Fruit fly (Drosophila melanogaster) whole organism, prepupa: ENCODE measurements around the gene CG34247.

Experiments used
- CG6163 ChIP-seq: fragments of 200-800 bp; sonication (Bioruptor generic); IDR thresholded peaks from 3 replicates; pipeline ENCODE4 v1.3.6; 2022; ENCODE audit warnings: missing biosample characterization, missing genetic modification characterization
- pdm3 ChIP-seq: fragments of 200-800 bp; sonication (Bioruptor generic); optimal IDR thresholded peaks from 3 replicates; lab custom pipeline; 2016; ENCODE audit warnings: missing biosample characterization, missing genetic modification characterization
- spab ChIP-seq: fragments of 200-800 bp; sonication (Bioruptor generic); optimal IDR thresholded peaks from 2 replicates; lab custom pipeline; 2017; ENCODE audit warnings: missing biosample characterization, mild to moderate bottlenecking, missing genetic modification characterization, missing genetic modification reagents
- vri ChIP-seq: fragments of 200-800 bp; sonication (Bioruptor generic); optimal IDR thresholded peaks from 3 replicates; lab custom pipeline; 2016; ENCODE audit warnings: missing biosample characterization, mild to moderate bottlenecking, missing genetic modification characterization

DNA sequence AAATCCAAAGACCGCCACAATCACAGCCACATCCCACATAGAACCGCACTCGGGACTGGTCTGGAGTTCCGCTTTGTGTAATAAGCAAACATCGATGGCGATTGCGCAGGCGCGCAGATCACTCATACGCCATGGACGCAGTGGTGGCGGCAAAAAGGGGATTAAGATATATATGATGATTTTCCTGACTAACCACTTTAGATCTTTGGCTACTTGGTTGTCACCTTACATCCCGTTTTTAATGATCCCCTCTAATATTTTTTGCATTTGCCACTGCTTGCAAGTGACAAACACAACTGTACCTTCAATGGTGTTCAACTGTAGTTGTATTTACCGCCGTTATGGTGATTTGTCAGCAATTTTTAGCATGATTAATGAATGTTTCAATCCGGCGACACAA, 48.6 kb upstream of the CG34247 start:
- TF ChIP-seq CG6163 (GFP tag; lab: Robert Waterston, UW), result peak; percentile 72; the same call in 2 of the 3 replicates
- TF ChIP-seq spab (GFP tag; lab: Kevin White, UChicago), result no peak
- peak; percentile 36 for TF ChIP-seq pdm3 (GFP tag; lab: Kevin White, UChicago)
- no peak for TF ChIP-seq vri
